Worm (Caenorhabditis elegans) whole organism, L4/young adult: ENCODE measurements around the gene clec-186.

ENCODE experiments used
- W03F9.2 ChIP-seq: fragments of 150-350 bp; optimal IDR thresholded peaks from 2 replicates; lab custom pipeline; 2014; ENCODE audit warnings: missing biosample characterization, missing genetic modification characterization
- dao-5 ChIP-seq: sonication (generic microtip); optimal IDR thresholded peaks from 2 replicates; lab custom pipeline; 2016; ENCODE audit warnings: missing genotype, missing genetic modification characterization, moderate library complexity, missing compliant biosample characterization
- him-1 ChIP-seq: sonication (generic microtip); optimal IDR thresholded peaks from 2 replicates; lab custom pipeline; 2016; ENCODE audit warnings: missing genotype, missing genetic modification reagents, missing genetic modification characterization, missing compliant biosample characterization

clec-186 gene

DNA sequence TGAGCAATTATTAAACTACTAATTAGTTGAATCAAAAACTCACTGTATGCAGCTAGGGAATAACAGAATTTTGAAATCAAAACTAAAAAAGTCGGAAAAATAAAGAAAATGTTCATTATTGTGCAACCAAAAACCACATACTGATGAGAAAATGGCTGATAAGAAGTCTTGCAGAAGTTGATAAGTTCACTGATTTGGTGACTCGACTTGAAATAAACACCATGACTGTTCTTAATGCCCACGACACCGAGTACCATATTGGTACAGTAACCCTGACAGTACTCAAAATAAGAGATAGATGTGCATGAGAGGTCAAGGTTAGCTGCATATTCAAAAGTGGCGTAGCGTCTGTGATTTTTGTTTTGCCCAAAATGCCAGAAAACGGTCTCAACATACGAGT lies 20.1 kb downstream of the clec-186 start:
- TF ChIP-seq dao-5 (no peak), W03F9.2 (tag; lab: Kevin White, UChicago) (no peak), him-1 (tag; lab: Kevin White, UChicago) (no peak)

DNA sequence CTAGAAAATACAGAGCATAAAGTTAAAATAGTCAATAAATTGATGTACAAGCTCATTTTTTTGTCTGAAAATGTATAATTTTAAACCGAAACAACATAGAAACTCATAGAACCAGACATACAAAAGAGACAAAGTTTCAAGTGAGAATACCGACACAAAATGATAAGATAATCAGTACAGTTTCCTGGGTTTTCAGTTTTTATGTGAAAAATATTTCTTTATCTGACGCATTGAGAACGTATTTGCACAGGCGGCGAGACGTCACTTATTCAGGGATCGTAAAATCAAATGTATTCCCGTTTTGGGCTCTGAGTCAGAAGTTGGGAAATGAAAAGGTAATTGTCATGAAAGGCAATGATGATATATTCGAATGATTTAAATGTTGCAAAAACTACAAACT lies 24.5 kb downstream of the clec-186 start, which contains the start of gene K08D8.6:
Gene K08D8.6 (minus strand): TSS at position 64 of the 400 bp plus-strand sequence.
- TF ChIP-seq dao-5 = no peak
- no peak for TF ChIP-seq W03F9.2 (tag; lab: Kevin White, UChicago)
- TF ChIP-seq him-1 (tag; lab: Kevin White, UChicago) = no peak

DNA sequence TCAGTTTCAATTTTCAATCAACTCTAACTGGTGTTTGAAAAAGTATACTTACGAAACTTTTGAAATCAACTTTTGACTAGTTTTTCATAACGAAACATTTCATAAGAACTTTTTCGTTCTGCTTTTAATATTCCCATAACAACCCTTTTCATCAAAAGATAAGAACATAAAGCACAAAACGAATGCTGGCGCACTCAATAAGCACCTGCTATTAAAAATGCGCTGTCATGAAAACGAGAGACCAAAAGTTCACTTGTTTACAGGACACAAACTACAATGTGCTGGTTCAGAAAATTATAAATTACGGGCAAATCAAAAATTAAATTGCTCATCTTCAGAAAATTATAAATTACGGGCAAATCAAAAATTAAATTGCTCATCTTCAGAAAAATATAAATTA lies 25.2 kb downstream of the clec-186 start:
- TF ChIP-seq dao-5 = no peak
- no peak for TF ChIP-seq W03F9.2 (tag; lab: Kevin White, UChicago)
- no peak for TF ChIP-seq him-1 (tag; lab: Kevin White, UChicago)

DNA sequence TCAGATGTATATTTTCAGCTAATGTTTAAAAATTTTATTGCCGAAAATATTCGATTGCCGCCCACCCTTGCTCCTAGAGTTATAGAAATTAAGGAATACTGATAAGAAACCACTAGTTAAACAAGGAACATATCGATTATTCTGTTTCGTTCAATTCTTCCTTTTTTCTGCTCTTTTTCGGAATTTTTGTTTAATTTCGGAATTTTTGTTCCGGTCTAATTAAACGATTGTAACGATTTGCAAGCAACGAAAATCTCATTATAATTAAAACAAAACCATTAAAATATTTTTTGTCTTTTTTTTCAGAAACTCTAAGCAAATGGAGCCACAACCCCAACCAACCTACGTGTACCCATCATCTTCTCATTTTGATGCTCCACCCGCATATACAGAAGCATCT lies 26.3 kb downstream of the clec-186 start, which contains the start of gene K08D8.1:
Gene K08D8.1 (plus strand): TSS at position 301 of the 400 bp plus-strand sequence.
- TF ChIP-seq W03F9.2 (tag; lab: Kevin White, UChicago) (no peak), dao-5 (no peak), him-1 (tag; lab: Kevin White, UChicago) (no peak)

- TF ChIP-seq him-1 (tag; lab: Kevin White, UChicago) = no peak
- TF ChIP-seq W03F9.2 (tag; lab: Kevin White, UChicago) = no peak
Measured at ce11 chrIV:12893166-12893565, 27.3 kb downstream of the clec-186 start, which contains the start of gene K08D8.12. TSS of gene K08D8.12 (plus strand) at chrIV:12893466.

DNA sequence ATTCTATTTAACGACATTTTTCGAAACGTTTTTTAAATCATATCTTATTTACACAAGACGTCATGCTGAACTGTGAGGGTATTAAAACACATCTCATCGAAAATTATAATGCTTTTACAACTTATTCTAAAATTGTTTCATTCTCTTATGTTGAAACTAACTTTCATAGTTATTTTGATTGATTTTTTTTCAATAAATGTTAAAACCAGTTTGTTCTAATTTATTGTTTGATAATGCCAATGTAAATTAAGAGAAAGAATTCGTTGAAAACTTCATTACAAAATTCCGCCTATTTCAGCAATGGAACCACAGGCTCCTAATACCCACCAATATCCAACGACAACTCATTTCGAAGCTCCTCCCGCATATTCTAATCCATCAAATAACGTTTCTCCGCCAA lies 29.1 kb downstream of the clec-186 start, which contains the start of gene K08D8.11:
Gene K08D8.11 (plus strand): TSS at position 301 of the 400 bp plus-strand sequence.
- no peak for TF ChIP-seq W03F9.2 (tag; lab: Kevin White, UChicago)

ce11 chrIV:12896371-12896882 lies 30.5 kb downstream of the clec-186 start, which contains the start of gene K08D8.7:
TSS of gene K08D8.7 (plus strand) at chrIV:12896832.
- no peak for TF ChIP-seq dao-5
- no peak for TF ChIP-seq him-1 (tag; lab: Kevin White, UChicago)
- no peak for TF ChIP-seq W03F9.2 (tag; lab: Kevin White, UChicago)

DNA sequence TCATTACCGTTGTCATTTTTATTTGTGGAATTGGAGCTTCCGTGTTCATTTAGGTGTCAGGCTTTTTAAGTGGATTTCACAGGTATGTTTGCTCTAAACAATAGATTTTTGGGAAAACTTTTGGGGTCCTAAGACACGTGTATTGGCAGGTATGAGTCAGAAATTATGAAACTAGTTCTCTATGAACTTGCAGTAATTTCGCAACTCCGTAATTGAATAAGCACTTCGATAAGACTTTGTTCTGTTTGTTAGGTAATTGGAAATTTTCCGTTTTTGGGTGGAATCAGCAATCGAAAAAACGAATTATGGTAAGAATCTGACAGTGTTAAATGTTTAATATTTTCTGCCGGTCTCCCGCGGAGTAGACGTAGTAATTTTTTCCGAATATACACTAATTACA lies 31.2 kb downstream of the clec-186 start:
- TF ChIP-seq W03F9.2 (tag; lab: Kevin White, UChicago) = no peak
- no peak for TF ChIP-seq him-1 (tag; lab: Kevin White, UChicago)
- no peak for TF ChIP-seq dao-5

- TF ChIP-seq W03F9.2 (tag; lab: Kevin White, UChicago) (no peak), him-1 (tag; lab: Kevin White, UChicago) (no peak), dao-5 (no peak)
Measured at ce11 chrIV:12898823-12899222, 32.9 kb downstream of the clec-186 start.

DNA sequence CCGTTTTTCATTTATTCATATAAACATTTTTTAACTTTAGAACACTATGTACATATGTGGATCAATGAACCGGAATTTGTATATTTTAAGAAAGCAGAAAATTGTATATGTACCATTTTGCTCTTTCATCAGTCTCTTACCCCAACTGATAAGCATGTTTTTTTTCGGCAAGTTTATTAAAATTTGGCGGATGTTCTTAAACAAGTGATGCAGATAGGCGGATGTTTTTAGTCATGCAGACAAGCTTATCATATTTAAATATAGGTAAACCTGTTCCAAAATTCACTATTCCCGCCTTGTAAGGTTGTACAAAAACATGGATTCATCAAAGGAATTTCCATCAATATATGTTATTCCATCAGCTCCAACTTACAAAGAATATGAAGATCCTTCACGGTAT lies 33.5 kb downstream of the clec-186 start, which contains the start of gene K08D8.9:
Gene K08D8.9 (plus strand): TSS at position 301 of the 400 bp plus-strand sequence.
- TF ChIP-seq him-1 (tag; lab: Kevin White, UChicago) = no peak
- no peak for TF ChIP-seq dao-5
- TF ChIP-seq W03F9.2 (tag; lab: Kevin White, UChicago) = no peak

DNA sequence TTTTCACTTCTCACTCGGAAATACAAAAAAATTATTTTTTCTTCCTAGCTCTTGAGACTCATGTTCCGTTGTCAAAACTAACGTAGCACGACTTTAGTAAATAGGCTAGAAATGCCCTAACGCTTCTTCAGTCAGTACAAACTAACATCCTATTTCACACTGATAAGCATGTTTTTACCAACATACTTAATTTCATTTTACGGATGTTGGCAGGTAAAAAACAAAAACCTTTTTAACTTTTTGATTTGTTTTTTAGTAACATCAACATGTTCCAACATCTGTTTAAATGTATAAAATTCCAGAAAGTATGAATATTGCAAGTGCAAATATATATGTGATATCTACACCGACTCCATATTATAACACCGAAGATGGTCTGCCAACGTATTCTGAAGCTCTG lies 34.4 kb downstream of the clec-186 start, which contains the start of gene K08D8.10:
Gene K08D8.10 (plus strand): TSS at position 301 of the 400 bp plus-strand sequence.
- no peak for TF ChIP-seq dao-5

- TF ChIP-seq W03F9.2 (tag; lab: Kevin White, UChicago) (no peak), him-1 (tag; lab: Kevin White, UChicago) (no peak), dao-5 (no peak)
Measured at ce11 chrIV:12901602-12902001, 35.7 kb downstream of the clec-186 start.

- TF ChIP-seq him-1 (tag; lab: Kevin White, UChicago) (no peak), dao-5 (no peak), W03F9.2 (tag; lab: Kevin White, UChicago) (no peak)
Measured at ce11 chrIV:12902430-12903110, 36.7 kb downstream of the clec-186 start, which contains the start of gene K08D8.2. TSS of gene K08D8.2 (plus strand) at chrIV:12903060.

ce11 chrIV:12903687-12904086 lies 37.8 kb downstream of the clec-186 start:
- no peak for TF ChIP-seq W03F9.2 (tag; lab: Kevin White, UChicago)
- TF ChIP-seq dao-5 = no peak
- no peak for TF ChIP-seq him-1 (tag; lab: Kevin White, UChicago)
